Worm (Caenorhabditis elegans) whole organism, L4/young adult: ENCODE data around the gene iffb-1.

Source experiments
- W03F9.2 ChIP-seq: fragments of 150-350 bp; optimal IDR thresholded peaks from 2 replicates; lab custom pipeline; 2014; ENCODE audit warnings: missing biosample characterization, missing genetic modification characterization
- dao-5 ChIP-seq: sonication (generic microtip); optimal IDR thresholded peaks from 2 replicates; lab custom pipeline; 2016; ENCODE audit warnings: missing genotype, missing genetic modification characterization, moderate library complexity, missing compliant biosample characterization
- him-1 ChIP-seq: sonication (generic microtip); optimal IDR thresholded peaks from 2 replicates; lab custom pipeline; 2016; ENCODE audit warnings: missing genotype, missing genetic modification reagents, missing genetic modification characterization, missing compliant biosample characterization

Gene iffb-1

ce11 chrIII:2304867-2305266 lies 9.4 kb upstream of the iffb-1 start, which contains the start of gene Y54F10BM.9:
Gene Y54F10BM.9, minus strand, starts transcription at chrIII:2304927.
- TF ChIP-seq W03F9.2 (tag; lab: Kevin White, UChicago) (no peak), dao-5 (tag; lab: Kevin White, UChicago) (no peak), him-1 (no peak)

- no peak for TF ChIP-seq W03F9.2 (tag; lab: Kevin White, UChicago)
- no peak for TF ChIP-seq dao-5 (tag; lab: Kevin White, UChicago)
- no peak for TF ChIP-seq him-1
These were observed 6.2 kb upstream of the iffb-1 start, which contains the start of the genes fbxa-1 and Y54F10BM.20 for ce11 chrIII:2308026-2308425. Gene fbxa-1, minus strand, starts transcription at chrIII:2308126. Gene Y54F10BM.20, plus strand, starts transcription at chrIII:2308256.

ce11 chrIII:2310996-2311395 lies 3.2 kb upstream of the iffb-1 start:
- TF ChIP-seq dao-5 (tag; lab: Kevin White, UChicago) (no peak), W03F9.2 (tag; lab: Kevin White, UChicago) (no peak), him-1 (no peak)

ce11 chrIII:2314678-2315077 lies 442 bp downstream of the iffb-1 start:
- no peak for TF ChIP-seq him-1
- TF ChIP-seq dao-5 (tag; lab: Kevin White, UChicago): no peak

ce11 chrIII:2316439-2316838 lies 2.2 kb downstream of the iffb-1 start:
- TF ChIP-seq W03F9.2 (tag; lab: Kevin White, UChicago) (no peak), him-1 (no peak), dao-5 (tag; lab: Kevin White, UChicago) (no peak)

ce11 chrIII:2324703-2325102 lies 10.5 kb downstream of the iffb-1 start:
- no peak for TF ChIP-seq W03F9.2 (tag; lab: Kevin White, UChicago)
- no peak for TF ChIP-seq dao-5 (tag; lab: Kevin White, UChicago)
- no peak for TF ChIP-seq him-1

ce11 chrIII:2328612-2329011 lies 14.4 kb downstream of the iffb-1 start:
- TF ChIP-seq dao-5 (tag; lab: Kevin White, UChicago) (no peak), him-1 (no peak), W03F9.2 (tag; lab: Kevin White, UChicago) (no peak)

- TF ChIP-seq W03F9.2 (tag; lab: Kevin White, UChicago): no peak
- TF ChIP-seq dao-5 (tag; lab: Kevin White, UChicago): no peak
These were observed 15.1 kb downstream of the iffb-1 start, which contains the start of gene Y54F10BM.12 for ce11 chrIII:2329336-2329735. Gene Y54F10BM.12, minus strand, starts transcription at chrIII:2329679.

- TF ChIP-seq W03F9.2 (tag; lab: Kevin White, UChicago) (no peak), him-1 (no peak), dao-5 (tag; lab: Kevin White, UChicago) (no peak)
These were observed 16.2 kb downstream of the iffb-1 start for ce11 chrIII:2330389-2330788.

- TF ChIP-seq W03F9.2 (tag; lab: Kevin White, UChicago) (no peak), dao-5 (tag; lab: Kevin White, UChicago) (no peak), him-1 (no peak)
These were observed 16.9 kb downstream of the iffb-1 start, which contains the start of the genes Y54F10BM.13 and ppm-1.D for ce11 chrIII:2331033-2331625. Gene Y54F10BM.13, minus strand, starts transcription at chrIII:2331083. Gene ppm-1.D, plus strand, starts transcription at chrIII:2331572.

- TF ChIP-seq him-1: no peak
- TF ChIP-seq dao-5 (tag; lab: Kevin White, UChicago): no peak
- TF ChIP-seq W03F9.2 (tag; lab: Kevin White, UChicago): no peak
These were observed 29.0 kb downstream of the iffb-1 start, which contains the start of gene phf-5 for ce11 chrIII:2343273-2343672. Gene phf-5, plus strand, starts transcription at chrIII:2343573.

ce11 chrIII:2347291-2347690 lies 33.1 kb downstream of the iffb-1 start, which contains the start of gene gip-1:
Gene gip-1, plus strand, starts transcription at chrIII:2347591.
- TF ChIP-seq him-1 (no peak), dao-5 (tag; lab: Kevin White, UChicago) (no peak), W03F9.2 (tag; lab: Kevin White, UChicago) (no peak)

ce11 chrIII:2349956-2350355 lies 35.7 kb downstream of the iffb-1 start:
- no peak for TF ChIP-seq dao-5 (tag; lab: Kevin White, UChicago)
- TF ChIP-seq W03F9.2 (tag; lab: Kevin White, UChicago): no peak
- TF ChIP-seq him-1: no peak

ce11 chrIII:2362648-2363047 lies 48.4 kb downstream of the iffb-1 start, which contains the start of gene srd-69:
Gene srd-69, plus strand, starts transcription at chrIII:2362948.
- TF ChIP-seq dao-5 (tag; lab: Kevin White, UChicago): no peak
- TF ChIP-seq W03F9.2 (tag; lab: Kevin White, UChicago): no peak
- TF ChIP-seq him-1: no peak

- no peak for TF ChIP-seq him-1
- no peak for TF ChIP-seq dao-5 (tag; lab: Kevin White, UChicago)
- TF ChIP-seq W03F9.2 (tag; lab: Kevin White, UChicago): no peak
These were observed 54.2 kb downstream of the iffb-1 start, which contains the start of gene H04J21.4 for ce11 chrIII:2368424-2368823. Gene H04J21.4, minus strand, starts transcription at chrIII:2368524.
